Fruit fly (Drosophila melanogaster): ENCODE measurements around the gene Plzf.
A peak's percentile ranks its signal among the peaks of the same experiment; 100 is the strongest.

The Plzf gene

DNA sequence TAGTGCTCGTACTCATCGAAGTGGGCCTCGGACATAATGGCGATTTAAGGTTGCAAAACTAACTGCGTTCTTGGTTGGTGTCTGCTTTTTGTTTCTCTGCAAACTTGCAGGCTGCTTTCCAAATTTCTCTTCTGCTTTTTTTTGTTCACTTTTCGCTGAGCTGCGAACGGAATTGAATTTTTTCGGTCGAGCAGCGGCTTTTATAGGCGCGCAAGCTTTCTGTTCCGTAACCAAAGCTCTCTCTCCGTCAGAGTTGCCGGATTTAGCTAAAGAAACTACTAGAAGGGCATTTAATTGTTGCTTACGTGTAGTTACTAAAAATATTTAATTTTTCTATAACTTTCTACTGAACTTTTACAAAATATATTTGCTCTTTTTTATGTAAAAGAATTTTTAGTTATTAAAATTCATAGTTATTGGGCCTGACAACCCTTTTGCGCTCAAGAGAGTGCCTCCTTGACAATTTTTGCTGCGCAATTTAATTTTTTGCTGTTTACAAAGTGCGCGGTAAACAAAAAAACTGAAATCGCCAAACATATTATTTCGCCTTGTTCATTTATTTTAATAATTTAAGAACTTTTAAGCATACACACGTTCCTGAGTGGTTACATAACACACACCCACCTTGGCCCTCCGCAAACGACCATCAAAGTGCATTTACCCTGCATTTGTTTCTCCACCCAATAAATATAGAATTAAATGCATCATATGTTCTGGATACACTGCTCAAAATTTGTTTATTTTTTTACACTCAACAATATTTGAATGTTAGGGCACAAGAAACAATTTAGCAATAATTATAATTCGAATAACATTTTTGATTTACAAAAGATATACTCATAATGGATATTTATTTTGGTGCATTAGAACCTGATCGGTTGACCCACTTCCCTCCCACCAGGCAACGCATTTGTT, 2.5 kb downstream of the Plzf start, which contains the start of gene CG6770 (continued):
- peak; percentile 90 for TF ChIP-seq rgr (GFP tag; optimal IDR thresholded peaks at IDR 0.05)
- TF ChIP-seq CG32264 (GFP tag; optimal IDR thresholded peaks at IDR 0.05): no peak
- TF ChIP-seq brk (GFP tag; optimal IDR thresholded peaks at IDR 0.05): peak; percentile 79
- no peak for TF ChIP-seq Dif (GFP tag; optimal IDR thresholded peaks at IDR 0.05; ENCODE audit: partially characterized antibody)
- TF ChIP-seq Hnf4 (GFP tag; optimal IDR thresholded peaks at IDR 0.05): peak; percentile 71
- peak; percentile 42 for TF ChIP-seq Hr83 (GFP tag; optimal IDR thresholded peaks at IDR 0.05; ENCODE audit: poor library complexity, severe bottlenecking)
- no peak for TF ChIP-seq usp (GFP tag; optimal IDR thresholded peaks at IDR 0.05)
- TF ChIP-seq OdsH (GFP tag; optimal IDR thresholded peaks at IDR 0.05): peak; percentile 85
- TF ChIP-seq dmrt93B (GFP tag; optimal IDR thresholded peaks at IDR 0.05): peak; percentile 71
- peak; percentile 89 for TF ChIP-seq sage (GFP tag; optimal IDR thresholded peaks at IDR 0.05)

DNA sequence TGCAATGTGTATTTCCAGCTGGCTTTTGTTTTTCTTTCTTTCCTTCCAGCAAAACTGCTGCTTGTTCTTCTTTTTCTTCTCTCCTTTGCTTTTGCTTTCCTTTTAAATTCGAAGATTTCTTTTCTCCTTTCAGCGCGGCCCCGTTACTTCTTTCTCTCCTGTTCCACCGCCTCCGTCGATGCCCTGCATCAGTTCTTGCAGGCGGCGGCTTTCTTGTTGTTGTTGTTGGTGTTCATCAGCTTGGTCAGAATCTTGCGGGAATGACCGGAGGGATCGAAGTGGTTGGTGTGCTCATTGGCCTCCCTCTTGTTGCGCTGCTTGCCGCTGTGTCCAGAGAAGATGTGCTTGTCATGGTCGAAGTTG, 3.2 kb downstream of the Plzf start:
- TF ChIP-seq dmrt93B (GFP tag; optimal IDR thresholded peaks at IDR 0.05) (no peak), rgr (GFP tag; optimal IDR thresholded peaks at IDR 0.05) (no peak), Hnf4 (GFP tag; optimal IDR thresholded peaks at IDR 0.05) (no peak), lola (GFP tag; optimal IDR thresholded peaks at IDR 0.05) (peak; percentile 59), Dfd (GFP tag; optimal IDR thresholded peaks at IDR 0.05) (no peak), psq (GFP tag; optimal IDR thresholded peaks at IDR 0.05) (peak; percentile 95), Vsx2 (GFP tag; optimal IDR thresholded peaks at IDR 0.05; ENCODE audit: partially characterized antibody) (peak; percentile 18)

DNA sequence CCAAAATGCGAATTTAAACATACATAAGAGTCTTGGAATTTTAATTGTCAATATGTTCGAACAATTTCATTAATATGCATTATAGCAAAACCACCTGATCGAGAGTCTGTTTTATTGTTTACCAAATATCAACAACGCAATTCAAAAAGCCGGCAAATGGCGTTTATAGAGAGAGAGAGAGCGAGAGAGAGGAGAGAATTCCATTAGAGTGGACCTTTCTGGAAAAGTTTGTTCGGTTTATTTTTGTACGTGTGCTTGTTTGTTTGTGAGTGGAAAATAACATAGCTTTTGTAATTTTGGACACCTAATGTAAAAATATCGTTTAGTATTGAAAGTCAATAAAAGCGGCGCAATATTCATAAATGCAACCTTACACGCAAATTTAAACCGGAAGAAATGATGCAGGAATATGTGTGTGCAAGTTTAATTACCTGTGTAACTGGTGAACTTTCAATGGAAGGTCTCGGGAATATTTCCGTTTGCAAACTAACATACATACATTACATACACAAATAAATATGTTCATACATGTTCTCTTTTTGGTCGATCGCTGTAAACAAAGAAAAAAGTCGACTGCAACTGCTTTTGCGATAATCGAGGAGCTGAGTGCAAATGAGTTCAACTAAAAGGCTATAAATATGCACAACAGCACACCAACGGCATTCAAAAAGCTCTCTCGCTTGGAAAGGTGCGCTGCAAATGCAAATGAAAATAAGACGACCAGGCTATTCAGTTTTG, 3.9 kb downstream of the Plzf start, which contains the start of gene CG6785:
Gene CG6785, minus strand, starts transcription at position 588 of the 738 bp plus-strand sequence.
- TF ChIP-seq Vsx2 (GFP tag; optimal IDR thresholded peaks at IDR 0.05; ENCODE audit: partially characterized antibody) (no peak), ey (GFP tag; optimal IDR thresholded peaks at IDR 0.05) (peak; percentile 76), Hr83 (GFP tag; optimal IDR thresholded peaks at IDR 0.05; ENCODE audit: poor library complexity, severe bottlenecking) (peak; percentile 94), usp (GFP tag; optimal IDR thresholded peaks at IDR 0.05) (no peak), Hr78 (GFP tag; optimal IDR thresholded peaks at IDR 0.05) (no peak), br (GFP tag; optimal IDR thresholded peaks at IDR 0.05) (peak; percentile 84), Rel (GFP tag; optimal IDR thresholded peaks at IDR 0.05) (peak; percentile 33), Rel (tag; optimal IDR thresholded peaks at IDR 0.05) (peak; percentile 73), Dif (GFP tag; optimal IDR thresholded peaks at IDR 0.05; ENCODE audit: partially characterized antibody) (peak; percentile 71), CG9705 (GFP tag; optimal IDR thresholded peaks at IDR 0.05) (peak; percentile 54), dsf (GFP tag; optimal IDR thresholded peaks at IDR 0.05; ENCODE audit: borderline replicate concordance) (peak; percentile 2), OdsH (GFP tag; optimal IDR thresholded peaks at IDR 0.05) (peak; percentile 90), Abd-B (GFP tag; optimal IDR thresholded peaks at IDR 0.05) (no peak), HLH106 (tag; optimal IDR thresholded peaks at IDR 0.05) (peak; percentile 69), Jra (GFP tag; optimal IDR thresholded peaks at IDR 0.05) (peak; percentile 74), Sp1 (GFP tag; optimal IDR thresholded peaks at IDR 0.05) (peak; percentile 86), Myc (optimal IDR thresholded peaks at IDR 0.05) (no peak), lola (GFP tag; optimal IDR thresholded peaks at IDR 0.05) (no peak), psq (GFP tag; optimal IDR thresholded peaks at IDR 0.05) (peak; percentile 60), sage (GFP tag; optimal IDR thresholded peaks at IDR 0.05) (peak; percentile 67), dmrt93B (GFP tag; optimal IDR thresholded peaks at IDR 0.05) (peak; percentile 5), pan (optimal IDR thresholded peaks at IDR 0.05) (no peak), CG32264 (GFP tag; optimal IDR thresholded peaks at IDR 0.05) (peak; percentile 72), sv (GFP tag; optimal IDR thresholded peaks at IDR 0.05) (peak; percentile 64), Hnf4 (GFP tag; optimal IDR thresholded peaks at IDR 0.05) (peak; percentile 85), N (GFP tag; optimal IDR thresholded peaks at IDR 0.05) (no peak), foxo (GFP tag; optimal IDR thresholded peaks at IDR 0.05) (peak; percentile 66 to 84), CrebA (GFP tag; optimal IDR thresholded peaks at IDR 0.05; ENCODE audit: borderline replicate concordance) (no peak), Dfd (GFP tag; optimal IDR thresholded peaks at IDR 0.05) (no peak), Mio (GFP tag; optimal IDR thresholded peaks at IDR 0.05) (peak; percentile 33), fru (GFP tag; optimal IDR thresholded peaks at IDR 0.05) (peak; percentile 84), rgr (GFP tag; optimal IDR thresholded peaks at IDR 0.05) (peak; percentile 92), h (GFP tag; optimal IDR thresholded peaks at IDR 0.05) (peak; percentile 91), dl (GFP tag; optimal IDR thresholded peaks at IDR 0.05; ENCODE audit: insufficient read depth in 1 of 2, partially characterized antibody in 2 of 2) (peak in 1 of 2 experiments; percentile 9), woc (GFP tag; optimal IDR thresholded peaks at IDR 0.05) (peak; percentile 49), jim (GFP tag; optimal IDR thresholded peaks at IDR 0.05) (peak; percentile 71), tai (GFP tag; optimal IDR thresholded peaks at IDR 0.05) (no peak), brk (GFP tag; optimal IDR thresholded peaks at IDR 0.05) (peak; percentile 83), GATAd (GFP tag; optimal IDR thresholded peaks at IDR 0.05) (no peak)

Data from whole organism, wandering third instar larva.